Fruit fly (Drosophila melanogaster) whole organism, embryonic: ENCODE measurements around the gene PGRP-LA.

Experiments
- Ada2b ChIP-seq: fragments of 200-800 bp; sonication (Bioruptor generic); IDR thresholded peaks from 2 replicates; pipeline ENCODE4 v1.3.6; 2022; ENCODE audit warnings: missing biosample characterization, missing genetic modification characterization
- CG11723 ChIP-seq: fragments of 200-800 bp; sonication (Bioruptor generic); optimal IDR thresholded peaks from 2 replicates; lab custom pipeline; 2017; ENCODE audit warnings: missing biosample characterization, mild to moderate bottlenecking, missing genetic modification characterization
- CG12942 ChIP-seq: fragments of 200-800 bp; sonication (Bioruptor generic); optimal IDR thresholded peaks from 3 replicates; lab custom pipeline; 2016; ENCODE audit warnings: missing biosample characterization, missing genetic modification characterization
- Dll ChIP-seq: fragments of 200-800 bp; sonication (Bioruptor generic); IDR thresholded peaks from 4 replicates; pipeline ENCODE4 v1.3.6; 2022; ENCODE audit warnings: missing biosample characterization, missing genetic modification characterization; ENCODE audit not compliant: partially characterized antibody
- Fer1 ChIP-seq: fragments of 200-800 bp; sonication (Bioruptor generic); optimal IDR thresholded peaks from 2 replicates; lab custom pipeline; 2017; ENCODE audit warnings: missing biosample characterization, mild to moderate bottlenecking, missing genetic modification characterization
- H15 ChIP-seq: fragments of 200-800 bp; sonication (Bioruptor generic); IDR thresholded peaks from 3 replicates; pipeline ENCODE4 v1.3.6; 2022; ENCODE audit warnings: missing biosample characterization, missing genetic modification characterization
- crol ChIP-seq: fragments of 200-800 bp; sonication (Bioruptor generic); IDR thresholded peaks from 2 replicates; pipeline ENCODE4 v1.3.6; 2022; ENCODE audit warnings: missing biosample characterization, missing genetic modification characterization
- tio ChIP-seq: fragments of 200-800 bp; sonication (Bioruptor generic); optimal IDR thresholded peaks from 2 replicates; lab custom pipeline; 2017; ENCODE audit warnings: missing biosample characterization, missing genetic modification characterization, inconsistent platforms

DNA sequence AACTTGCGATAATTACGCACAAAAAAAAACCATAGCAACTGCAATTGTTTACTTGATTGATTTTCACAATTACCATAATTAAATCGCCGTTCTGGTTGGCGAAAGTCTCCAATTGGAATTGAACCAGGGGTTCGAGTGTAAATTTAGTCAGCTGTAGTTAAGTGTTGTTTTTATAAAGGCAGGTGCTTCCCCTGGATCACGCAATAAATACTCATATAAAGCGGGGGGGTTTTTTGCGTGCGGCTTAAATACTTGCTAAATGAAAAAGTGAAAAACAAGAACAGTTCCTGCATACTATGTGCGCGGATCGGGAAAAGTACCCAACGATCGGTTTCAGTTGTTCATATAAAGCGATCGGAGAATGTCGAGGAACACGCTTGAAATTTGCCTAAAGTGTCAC lies 9.8 kb downstream of the PGRP-LA start:
- TF ChIP-seq CG12942 (GFP tag; lab: Kevin White, UChicago) (no peak), CG11723 (no peak), tio (GFP tag; lab: Kevin White, UChicago) (no peak), H15 (GFP tag; lab: Robert Waterston, UW) (no peak), Fer1 (GFP tag; lab: Kevin White, UChicago) (no peak), Dll (GFP tag; lab: Robert Waterston, UW) (no peak), crol (GFP tag; lab: Robert Waterston, UW) (no peak), Ada2b (GFP tag; lab: Robert Waterston, UW) (no peak)
